Worm (Caenorhabditis elegans): Measurements from ENCODE around the gene W01B6.6.

Gene W01B6.6

ce11 chrIV:10080816-10081215 lies at the start of gene W01B6.6:
W01B6.6 (plus strand) TSS chrIV:10081116.
- TF ChIP-seq dao-5 (tag; optimal IDR thresholded peaks at IDR 0.05) = no peak
- TF ChIP-seq W03F9.2 (tag; optimal IDR thresholded peaks at IDR 0.05) = no peak
- TF ChIP-seq him-1 (tag; optimal IDR thresholded peaks at IDR 0.05) = no peak

- TF ChIP-seq dao-5 (tag; optimal IDR thresholded peaks at IDR 0.05) = no peak
- TF ChIP-seq him-1 (tag; optimal IDR thresholded peaks at IDR 0.05) = no peak
- TF ChIP-seq W03F9.2 (tag; optimal IDR thresholded peaks at IDR 0.05) = no peak
These were observed 47.9 kb upstream of the W01B6.6 start, which contains the start of gene F44D12.6 for ce11 chrIV:10033053-10033452. F44D12.6 (plus strand) TSS chrIV:10033353.

- no peak for TF ChIP-seq W03F9.2 (tag; optimal IDR thresholded peaks at IDR 0.05)
- TF ChIP-seq him-1 (tag; optimal IDR thresholded peaks at IDR 0.05) = no peak
- no peak for TF ChIP-seq dao-5 (tag; optimal IDR thresholded peaks at IDR 0.05)
These were observed 44.0 kb upstream of the W01B6.6 start, which contains the start of gene F44D12.10 for ce11 chrIV:10036966-10037365. F44D12.10 (minus strand) TSS chrIV:10037066.

- TF ChIP-seq dao-5 (tag; optimal IDR thresholded peaks at IDR 0.05) (no peak), him-1 (tag; optimal IDR thresholded peaks at IDR 0.05) (no peak), W03F9.2 (tag; optimal IDR thresholded peaks at IDR 0.05) (no peak)
These were observed 40.1 kb upstream of the W01B6.6 start, which contains the start of gene dhs-31 for ce11 chrIV:10040803-10041202. dhs-31 (minus strand) TSS chrIV:10040903.

ce11 chrIV:10042881-10043280 lies 38.0 kb upstream of the W01B6.6 start, which contains the start of gene frk-1:
frk-1 (plus strand) TSS chrIV:10043181.
- TF ChIP-seq W03F9.2 (tag; optimal IDR thresholded peaks at IDR 0.05) (no peak), dao-5 (tag; optimal IDR thresholded peaks at IDR 0.05) (no peak), him-1 (tag; optimal IDR thresholded peaks at IDR 0.05) (no peak)

- TF ChIP-seq him-1 (tag; optimal IDR thresholded peaks at IDR 0.05) (no peak), W03F9.2 (tag; optimal IDR thresholded peaks at IDR 0.05) (no peak), dao-5 (tag; optimal IDR thresholded peaks at IDR 0.05) (no peak)
These were observed 34.9 kb upstream of the W01B6.6 start for ce11 chrIV:10046005-10046404.

- TF ChIP-seq W03F9.2 (tag; optimal IDR thresholded peaks at IDR 0.05) = no peak
These were observed 33.8 kb upstream of the W01B6.6 start, which contains the start of gene T04B2.3 for ce11 chrIV:10047108-10047507. T04B2.3 (plus strand) TSS chrIV:10047408.

ce11 chrIV:10048268-10048667 lies 32.6 kb upstream of the W01B6.6 start:
- TF ChIP-seq him-1 (tag; optimal IDR thresholded peaks at IDR 0.05) (no peak), dao-5 (tag; optimal IDR thresholded peaks at IDR 0.05) (no peak), W03F9.2 (tag; optimal IDR thresholded peaks at IDR 0.05) (no peak)

ce11 chrIV:10051088-10051487 lies 29.8 kb upstream of the W01B6.6 start, which contains the start of gene T04B2.8:
T04B2.8 (minus strand) TSS chrIV:10051188.
- no peak for TF ChIP-seq him-1 (tag; optimal IDR thresholded peaks at IDR 0.05)

ce11 chrIV:10053550-10053949 lies 27.4 kb upstream of the W01B6.6 start, which contains the start of gene srv-12:
srv-12 (minus strand) TSS chrIV:10053650.
- no peak for TF ChIP-seq dao-5 (tag; optimal IDR thresholded peaks at IDR 0.05)
- TF ChIP-seq him-1 (tag; optimal IDR thresholded peaks at IDR 0.05) = no peak
- TF ChIP-seq W03F9.2 (tag; optimal IDR thresholded peaks at IDR 0.05) = no peak

ce11 chrIV:10056138-10056537 lies 24.8 kb upstream of the W01B6.6 start, which contains the start of gene T04B2.7:
T04B2.7 (minus strand) TSS chrIV:10056238.
- TF ChIP-seq dao-5 (tag; optimal IDR thresholded peaks at IDR 0.05) (no peak), W03F9.2 (tag; optimal IDR thresholded peaks at IDR 0.05) (no peak), him-1 (tag; optimal IDR thresholded peaks at IDR 0.05) (no peak)

ce11 chrIV:10059175-10059574 lies 21.7 kb upstream of the W01B6.6 start:
- no peak for TF ChIP-seq W03F9.2 (tag; optimal IDR thresholded peaks at IDR 0.05)
- TF ChIP-seq dao-5 (tag; optimal IDR thresholded peaks at IDR 0.05) = no peak
- TF ChIP-seq him-1 (tag; optimal IDR thresholded peaks at IDR 0.05) = no peak

- TF ChIP-seq dao-5 (tag; optimal IDR thresholded peaks at IDR 0.05) = no peak
- no peak for TF ChIP-seq him-1 (tag; optimal IDR thresholded peaks at IDR 0.05)
- no peak for TF ChIP-seq W03F9.2 (tag; optimal IDR thresholded peaks at IDR 0.05)
These were observed 20.1 kb upstream of the W01B6.6 start for ce11 chrIV:10060795-10061194.

- TF ChIP-seq W03F9.2 (tag; optimal IDR thresholded peaks at IDR 0.05) (no peak), dao-5 (tag; optimal IDR thresholded peaks at IDR 0.05) (no peak), him-1 (tag; optimal IDR thresholded peaks at IDR 0.05) (no peak)
These were observed 18.2 kb upstream of the W01B6.6 start, which contains the start of gene ipla-7 for ce11 chrIV:10062728-10063127. ipla-7 (minus strand) TSS chrIV:10062849.

ce11 chrIV:10063941-10064340 lies 17.0 kb upstream of the W01B6.6 start:
- TF ChIP-seq W03F9.2 (tag; optimal IDR thresholded peaks at IDR 0.05) (no peak), dao-5 (tag; optimal IDR thresholded peaks at IDR 0.05) (no peak), him-1 (tag; optimal IDR thresholded peaks at IDR 0.05) (no peak)
